Fruit fly (Drosophila melanogaster): Measurements from ENCODE around the gene sds22.

sds22 gene

dm6 chr3R:17379051-17379450, 12.3 kb upstream of the sds22 start (continued):
- TF ChIP-seq CG10147 (GFP tag; optimal IDR thresholded peaks at IDR 0.05) (no peak), Bteb2 (GFP tag; optimal IDR thresholded peaks at IDR 0.05) (no peak), HmgD (GFP tag; optimal IDR thresholded peaks at IDR 0.05) (no peak), onecut (GFP tag; IDR thresholded peaks at IDR 0.05) (no peak), corto (GFP tag; optimal IDR thresholded peaks at IDR 0.05) (no peak), CG4820 (GFP tag; optimal IDR thresholded peaks at IDR 0.05) (no peak), Usf (GFP tag; optimal IDR thresholded peaks at IDR 0.05) (no peak), CG32767 (GFP tag; IDR thresholded peaks at IDR 0.05) (no peak), Oaz (GFP tag; IDR thresholded peaks at IDR 0.05) (no peak), br (optimal IDR thresholded peaks at IDR 0.05) (no peak), CG8089 (GFP tag; optimal IDR thresholded peaks at IDR 0.05) (no peak), pan (optimal IDR thresholded peaks at IDR 0.05) (no peak), pan (GFP tag; optimal IDR thresholded peaks at IDR 0.05 in 1 of 2, IDR thresholded peaks at IDR 0.05 in 1 of 2) (no peak), Scr (GFP tag; IDR thresholded peaks at IDR 0.05; ENCODE audit: partially characterized antibody) (no peak), CG14441 (GFP tag; IDR thresholded peaks at IDR 0.05) (peak; percentile 23; the same call in 1 of the 2 replicates), Trl (optimal IDR thresholded peaks at IDR 0.05) (no peak), Trl (GFP tag; optimal IDR thresholded peaks at IDR 0.05) (no peak), ttk (GFP tag; IDR thresholded peaks at IDR 0.05) (0 out of 2 replicates have a peak, but pooled peaks have one; percentile 32), CG14014 (GFP tag; IDR thresholded peaks at IDR 0.05) (no peak), CG13624 (GFP tag; optimal IDR thresholded peaks at IDR 0.05) (no peak), sc (optimal IDR thresholded peaks at IDR 0.05) (no peak), sc (GFP tag; optimal IDR thresholded peaks at IDR 0.05) (no peak), ato (GFP tag; IDR thresholded peaks at IDR 0.05; ENCODE audit: partially characterized antibody) (no peak), ssp (GFP tag; IDR thresholded peaks at IDR 0.05) (0 out of 2 replicates have a peak, but pooled peaks have one; percentile 21), Elba2 (GFP tag; optimal IDR thresholded peaks at IDR 0.05) (no peak), caup (GFP tag; optimal IDR thresholded peaks at IDR 0.05; ENCODE audit: severe bottlenecking) (no peak), gfzf (GFP tag; optimal IDR thresholded peaks at IDR 0.05) (no peak), Fer2 (tag; optimal IDR thresholded peaks at IDR 0.05) (no peak), Lim3 (GFP tag; IDR thresholded peaks at IDR 0.05) (no peak), CG4328 (GFP tag; optimal IDR thresholded peaks at IDR 0.05) (no peak), CG31365 (tag; optimal IDR thresholded peaks at IDR 0.05) (no peak), CG17328 (GFP tag; IDR thresholded peaks at IDR 0.05) (no peak), CG42726 (GFP tag; IDR thresholded peaks at IDR 0.05; ENCODE audit: partially characterized antibody) (no peak), cwo (GFP tag; optimal IDR thresholded peaks at IDR 0.05) (no peak), Adf1 (GFP tag; IDR thresholded peaks at IDR 0.05) (no peak), maf-S (GFP tag; optimal IDR thresholded peaks at IDR 0.05) (no peak), Jarid2 (GFP tag; optimal IDR thresholded peaks at IDR 0.05) (no peak), Oli (tag; optimal IDR thresholded peaks at IDR 0.05) (peak; percentile 22), CG6254 (GFP tag; optimal IDR thresholded peaks at IDR 0.05) (no peak), sqz (GFP tag; optimal IDR thresholded peaks at IDR 0.05) (no peak), CG9727 (GFP tag; optimal IDR thresholded peaks at IDR 0.05) (no peak), CG13424 (tag; optimal IDR thresholded peaks at IDR 0.05) (no peak), zen2 (GFP tag; IDR thresholded peaks at IDR 0.05; ENCODE audit: partially characterized antibody) (no peak), CG2875 (GFP tag; optimal IDR thresholded peaks at IDR 0.05) (no peak), Meics (GFP tag; optimal IDR thresholded peaks at IDR 0.05) (no peak), esg (GFP tag; conservative IDR thresholded peaks at IDR 0.05) (peak; percentile 51), CG3847 (GFP tag; IDR thresholded peaks at IDR 0.05) (no peak), stc (GFP tag; IDR thresholded peaks at IDR 0.05) (no peak), CG9215 (GFP tag; IDR thresholded peaks at IDR 0.05) (no peak), Ada2b (GFP tag; IDR thresholded peaks at IDR 0.05) (peak; percentile 17; the same call in 1 of the 2 replicates), Spps (tag; optimal IDR thresholded peaks at IDR 0.05) (no peak), rib (GFP tag; IDR thresholded peaks at IDR 0.05) (no peak), CoRest (tag; optimal IDR thresholded peaks at IDR 0.05) (no peak)

All from whole organism, embryonic.